Worm (Caenorhabditis elegans): ENCODE measurements around the gene nhr-25.
A peak's percentile ranks its signal among the peaks of the same experiment; 100 is the strongest.

Gene nhr-25

ce11 chrX:12989205-12989604 is 19.1 kb upstream of the nhr-25 start, which contains the start of gene F11C1.7:
Gene F11C1.7 (plus strand): TSS chrX:12989344.
- TF ChIP-seq daf-12 (tag; optimal IDR thresholded peaks at IDR 0.05) (no peak), skn-1 (tag; optimal IDR thresholded peaks at IDR 0.05) (no peak), nfya-1 (tag; optimal IDR thresholded peaks at IDR 0.05; ENCODE audit: insufficient read depth) (peak; percentile 46), ceh-9 (tag; optimal IDR thresholded peaks at IDR 0.05) (no peak), lin-39 (tag; optimal IDR thresholded peaks at IDR 0.05) (peak; percentile 15), pha-4 (tag; optimal IDR thresholded peaks at IDR 0.05) (peak; percentile 50), pqm-1 (tag; optimal IDR thresholded peaks at IDR 0.05) (peak; percentile 9), egl-5 (tag; optimal IDR thresholded peaks at IDR 0.05) (peak; percentile 26)

ce11 chrX:12990529-12991520 is 17.5 kb upstream of the nhr-25 start, which contains the start of the genes F11C1.1 and vwa-8:
Gene F11C1.1 (minus strand): TSS chrX:12990579.
Gene vwa-8 (plus strand): TSS chrX:12991470.
- TF ChIP-seq lin-15B (tag; optimal IDR thresholded peaks at IDR 0.05) (no peak), nhr-43 (tag; optimal IDR thresholded peaks at IDR 0.05; ENCODE audit: poor library complexity, severe bottlenecking) (peak; percentile 20), elt-2 (tag; optimal IDR thresholded peaks at IDR 0.05) (peak; percentile 65)

- no peak for TF ChIP-seq ztf-11 (tag; optimal IDR thresholded peaks at IDR 0.05)
- no peak for TF ChIP-seq tbx-2 (tag; optimal IDR thresholded peaks at IDR 0.05)
- no peak for TF ChIP-seq fkh-10 (GFP tag; optimal IDR thresholded peaks at IDR 0.05)
- TF ChIP-seq sea-2 (GFP tag; optimal IDR thresholded peaks at IDR 0.05): no peak
- TF ChIP-seq snpc-4 (tag; optimal IDR thresholded peaks at IDR 0.05): no peak
Measured at ce11 chrX:12996161-12996560, 12.1 kb upstream of the nhr-25 start.

- TF ChIP-seq nhr-25 (tag; optimal IDR thresholded peaks at IDR 0.05) (peak; percentile 37), elt-3 (tag; optimal IDR thresholded peaks at IDR 0.05) (no peak)
Measured at ce11 chrX:12999567-12999966, 8.7 kb upstream of the nhr-25 start.

- no peak for TF ChIP-seq ztf-11 (tag; optimal IDR thresholded peaks at IDR 0.05)
- no peak for TF ChIP-seq ceh-9 (tag; optimal IDR thresholded peaks at IDR 0.05)
- no peak for TF ChIP-seq nhr-25 (tag; optimal IDR thresholded peaks at IDR 0.05)
- TF ChIP-seq ZK546.5 (tag; optimal IDR thresholded peaks at IDR 0.05): no peak
- no peak for TF ChIP-seq nhr-67 (tag; optimal IDR thresholded peaks at IDR 0.05)
- no peak for TF ChIP-seq pqm-1 (tag; optimal IDR thresholded peaks at IDR 0.05)
- no peak for TF ChIP-seq unc-62 (GFP tag; optimal IDR thresholded peaks at IDR 0.05)
- no peak for TF ChIP-seq aly-2 (tag; optimal IDR thresholded peaks at IDR 0.05)
- TF ChIP-seq nhr-237 (tag; optimal IDR thresholded peaks at IDR 0.05): no peak
- no peak for TF ChIP-seq fkh-10 (GFP tag; optimal IDR thresholded peaks at IDR 0.05)
- no peak for TF ChIP-seq snpc-4 (tag; optimal IDR thresholded peaks at IDR 0.05)
- no peak for TF ChIP-seq zag-1 (tag; optimal IDR thresholded peaks at IDR 0.05)
- TF ChIP-seq lsy-12 (tag; optimal IDR thresholded peaks at IDR 0.05): no peak
- no peak for TF ChIP-seq unc-39 (tag; optimal IDR thresholded peaks at IDR 0.05)
- no peak for TF ChIP-seq egl-5 (tag; optimal IDR thresholded peaks at IDR 0.05)
- no peak for TF ChIP-seq eor-1 (tag; optimal IDR thresholded peaks at IDR 0.05)
Measured at ce11 chrX:13000837-13001236, 7.5 kb upstream of the nhr-25 start.

ce11 chrX:13002322-13002721 is 6.0 kb upstream of the nhr-25 start:
- no peak for TF ChIP-seq daf-12 (tag; optimal IDR thresholded peaks at IDR 0.05)
- peak; percentile 3 for TF ChIP-seq elt-1 (tag; optimal IDR thresholded peaks at IDR 0.05)

ce11 chrX:13003092-13003491 is 5.2 kb upstream of the nhr-25 start:
- TF ChIP-seq nhr-25 (tag; optimal IDR thresholded peaks at IDR 0.05) (peak; percentile 92), zag-1 (tag; optimal IDR thresholded peaks at IDR 0.05) (no peak), nhr-43 (tag; optimal IDR thresholded peaks at IDR 0.05; ENCODE audit: poor library complexity, severe bottlenecking) (no peak)
